Worm (Caenorhabditis elegans): Measurements from ENCODE around the gene dmd-3.

The dmd-3 gene

ce11 chrV:19668213-19668612 is 13.2 kb upstream of the dmd-3 start:
- TF ChIP-seq nhr-2 (tag; optimal IDR thresholded peaks at IDR 0.05) = no peak
- TF ChIP-seq ceh-39 (tag; optimal IDR thresholded peaks at IDR 0.05) = no peak
- no peak for TF ChIP-seq tbx-8 (GFP tag; optimal IDR thresholded peaks at IDR 0.05)
- TF ChIP-seq drap-1 (GFP tag; optimal IDR thresholded peaks at IDR 0.05) = no peak
- TF ChIP-seq lin-13 (tag; optimal IDR thresholded peaks at IDR 0.05) = no peak

DNA sequence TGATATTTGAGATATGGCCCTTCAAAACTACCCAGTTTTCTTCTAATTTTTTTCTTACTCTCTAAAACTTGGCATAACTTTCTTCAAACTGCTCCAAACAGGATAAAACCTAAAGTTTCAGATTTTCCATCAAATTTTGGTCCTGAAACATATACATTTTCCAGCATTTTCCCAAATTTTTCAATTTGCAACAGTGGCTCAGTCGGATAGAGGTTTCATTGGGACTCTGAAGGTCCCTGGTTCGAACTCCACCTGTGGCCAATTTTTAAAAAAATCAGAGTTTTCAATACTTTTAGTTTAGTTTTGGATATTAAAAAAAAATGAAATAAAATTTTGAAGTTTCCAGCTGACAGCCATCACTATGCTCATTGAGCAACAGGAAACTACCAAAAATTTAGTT is 12.7 kb upstream of the dmd-3 start:
- TF ChIP-seq ham-2 (GFP tag; optimal IDR thresholded peaks at IDR 0.05) (no peak), mls-2 (tag; optimal IDR thresholded peaks at IDR 0.05) (no peak), drap-1 (GFP tag; optimal IDR thresholded peaks at IDR 0.05) (no peak), blmp-1 (tag; optimal IDR thresholded peaks at IDR 0.05) (no peak), unc-62 (GFP tag; optimal IDR thresholded peaks at IDR 0.05) (no peak), sem-2 (GFP tag; optimal IDR thresholded peaks at IDR 0.05) (no peak), lin-13 (tag; optimal IDR thresholded peaks at IDR 0.05) (no peak), nhr-237 (tag; optimal IDR thresholded peaks at IDR 0.05) (no peak), ceh-83 (GFP tag; optimal IDR thresholded peaks at IDR 0.05) (no peak), pha-4 (tag; optimal IDR thresholded peaks at IDR 0.05) (no peak), bed-3 (GFP tag; optimal IDR thresholded peaks at IDR 0.05) (no peak), elt-1 (tag; optimal IDR thresholded peaks at IDR 0.05; ENCODE audit: borderline replicate concordance, insufficient read depth) (no peak), nhr-12 (tag; optimal IDR thresholded peaks at IDR 0.05) (no peak), hlh-1 (tag; optimal IDR thresholded peaks at IDR 0.05) (no peak)

ce11 chrV:19666308-19666707 is 11.3 kb upstream of the dmd-3 start:
- TF ChIP-seq ham-2 (GFP tag; optimal IDR thresholded peaks at IDR 0.05) (no peak), hlh-1 (tag; optimal IDR thresholded peaks at IDR 0.05) (peak; percentile 16), unc-39 (tag; optimal IDR thresholded peaks at IDR 0.05) (no peak)

ce11 chrV:19664574-19664973 is 9.5 kb upstream of the dmd-3 start:
- TF ChIP-seq bed-3 (GFP tag; optimal IDR thresholded peaks at IDR 0.05) (no peak), mep-1 (tag; optimal IDR thresholded peaks at IDR 0.05) (no peak), elt-1 (tag; optimal IDR thresholded peaks at IDR 0.05; ENCODE audit: borderline replicate concordance, insufficient read depth) (no peak), ceh-39 (tag; optimal IDR thresholded peaks at IDR 0.05) (no peak)

- TF ChIP-seq nhr-2 (tag; optimal IDR thresholded peaks at IDR 0.05) (no peak), mep-1 (tag; optimal IDR thresholded peaks at IDR 0.05) (no peak), M03D4.4 (tag; optimal IDR thresholded peaks at IDR 0.05) (no peak), ceh-83 (GFP tag; optimal IDR thresholded peaks at IDR 0.05) (no peak), nhr-28 (tag; optimal IDR thresholded peaks at IDR 0.05) (no peak), nhr-12 (tag; optimal IDR thresholded peaks at IDR 0.05) (no peak), unc-62 (GFP tag; optimal IDR thresholded peaks at IDR 0.05) (no peak), hlh-1 (tag; optimal IDR thresholded peaks at IDR 0.05) (no peak), zip-8 (tag; optimal IDR thresholded peaks at IDR 0.05) (no peak), unc-39 (tag; optimal IDR thresholded peaks at IDR 0.05) (no peak), lin-13 (tag; optimal IDR thresholded peaks at IDR 0.05) (no peak), blmp-1 (tag; optimal IDR thresholded peaks at IDR 0.05) (no peak)
Observed at ce11 chrV:19645572-19646155, 9.4 kb downstream of the dmd-3 start, which contains the start of gene Y43F8C.9. Y43F8C.9 (plus strand) TSS chrV:19646105.

DNA sequence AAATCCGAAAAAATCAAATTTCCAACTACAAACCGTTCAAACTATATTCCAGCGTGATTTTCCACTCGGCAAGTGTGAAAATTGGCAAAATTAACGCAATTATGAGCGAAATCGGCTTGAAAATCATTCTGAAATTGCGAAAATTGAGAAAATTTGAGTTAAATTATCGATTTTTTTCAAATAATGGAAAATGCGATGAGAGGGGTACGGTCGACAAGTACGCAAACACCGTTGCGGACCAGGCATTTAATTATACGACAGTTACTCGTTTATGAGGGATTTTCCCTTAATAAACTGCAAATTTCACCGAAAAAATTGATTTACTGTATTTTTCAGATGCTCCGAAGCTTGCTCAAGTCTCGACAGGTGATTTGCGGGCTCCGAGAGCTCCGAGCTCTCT is 11.1 kb downstream of the dmd-3 start, which contains the start of the genes Y43F8C.7 and mrps-28:
Y43F8C.7 (minus strand) TSS at position 128 of the 400 bp plus-strand sequence.
mrps-28 (plus strand) TSS at position 337 of the 400 bp plus-strand sequence.
- no peak for TF ChIP-seq unc-120 (tag; optimal IDR thresholded peaks at IDR 0.05; ENCODE audit: poor library complexity, severe bottlenecking)
- no peak for TF ChIP-seq M03D4.4 (tag; optimal IDR thresholded peaks at IDR 0.05)
- TF ChIP-seq elt-3 (tag; optimal IDR thresholded peaks at IDR 0.05) = no peak
- no peak for TF ChIP-seq elt-1 (tag; optimal IDR thresholded peaks at IDR 0.05; ENCODE audit: borderline replicate concordance, insufficient read depth)
- TF ChIP-seq nhr-12 (tag; optimal IDR thresholded peaks at IDR 0.05) = no peak
- no peak for TF ChIP-seq cnd-1 (tag; optimal IDR thresholded peaks at IDR 0.05)
- TF ChIP-seq nhr-2 (tag; optimal IDR thresholded peaks at IDR 0.05) = no peak
- no peak for TF ChIP-seq mab-5 (tag; optimal IDR thresholded peaks at IDR 0.05)
- no peak for TF ChIP-seq bed-3 (GFP tag; optimal IDR thresholded peaks at IDR 0.05)
- no peak for TF ChIP-seq unc-62 (GFP tag; optimal IDR thresholded peaks at IDR 0.05)
- peak; percentile 48 for TF ChIP-seq lin-13 (tag; optimal IDR thresholded peaks at IDR 0.05)
- no peak for TF ChIP-seq ceh-43 (GFP tag; optimal IDR thresholded peaks at IDR 0.05)
- no peak for TF ChIP-seq sptf-1 (tag; optimal IDR thresholded peaks at IDR 0.05)
- TF ChIP-seq zip-8 (tag; optimal IDR thresholded peaks at IDR 0.05) = no peak
- TF ChIP-seq sem-2 (GFP tag; optimal IDR thresholded peaks at IDR 0.05) = no peak
- TF ChIP-seq ces-1 (GFP tag; optimal IDR thresholded peaks at IDR 0.05) = peak; percentile 82
- TF ChIP-seq drap-1 (GFP tag; optimal IDR thresholded peaks at IDR 0.05) = no peak
- TF ChIP-seq lsy-2 (tag; optimal IDR thresholded peaks at IDR 0.05) = peak; percentile 96
- TF ChIP-seq hlh-1 (tag; optimal IDR thresholded peaks at IDR 0.05) = no peak
- TF ChIP-seq ceh-39 (tag; optimal IDR thresholded peaks at IDR 0.05) = peak; percentile 83
- no peak for TF ChIP-seq unc-39 (tag; optimal IDR thresholded peaks at IDR 0.05)
- TF ChIP-seq pha-4 (tag; optimal IDR thresholded peaks at IDR 0.05) = no peak
